Worm (Caenorhabditis elegans) whole organism, midembryonic: ENCODE measurements around the gene Y40H7A.4.

Experiments used
- cog-1 ChIP-seq: sonication (generic microtip); optimal IDR thresholded peaks from 2 replicates; lab custom pipeline; 2016; ENCODE audit warnings: missing genetic modification characterization, missing compliant biosample characterization
- tab-1 ChIP-seq: fragments of 200-800 bp; sonication (Bioruptor generic); IDR thresholded peaks from 2 replicates; pipeline ENCODE4 v1.3.6; 2022; ENCODE audit warnings: missing genetic modification characterization, missing compliant biosample characterization

DNA sequence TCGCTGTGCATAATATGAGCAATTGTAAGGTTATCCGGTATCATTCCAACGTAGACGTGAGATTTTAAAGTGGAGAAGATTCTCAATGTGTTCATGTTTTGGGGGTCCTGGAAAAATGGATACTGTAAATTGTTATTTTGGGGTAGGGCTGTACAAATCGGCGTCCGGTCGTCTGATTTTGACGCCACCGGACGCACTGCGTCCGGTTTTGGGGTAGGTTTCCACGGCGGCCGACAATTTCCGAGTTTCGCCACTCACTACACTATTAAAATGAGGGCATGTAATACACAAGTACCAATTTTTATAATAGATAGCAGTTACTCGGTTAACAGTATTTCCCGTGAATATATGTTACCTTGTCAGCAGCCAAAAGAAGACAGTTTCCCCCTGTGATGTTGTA, 6.9 kb downstream of the Y40H7A.4 start:
- TF ChIP-seq cog-1 (tag; lab: Kevin White, UChicago) (no peak), tab-1 (GFP tag; lab: Robert Waterston, UW) (no peak)
